Fruit fly (Drosophila melanogaster): ENCODE data around the gene Cp15.

Gene Cp15

DNA sequence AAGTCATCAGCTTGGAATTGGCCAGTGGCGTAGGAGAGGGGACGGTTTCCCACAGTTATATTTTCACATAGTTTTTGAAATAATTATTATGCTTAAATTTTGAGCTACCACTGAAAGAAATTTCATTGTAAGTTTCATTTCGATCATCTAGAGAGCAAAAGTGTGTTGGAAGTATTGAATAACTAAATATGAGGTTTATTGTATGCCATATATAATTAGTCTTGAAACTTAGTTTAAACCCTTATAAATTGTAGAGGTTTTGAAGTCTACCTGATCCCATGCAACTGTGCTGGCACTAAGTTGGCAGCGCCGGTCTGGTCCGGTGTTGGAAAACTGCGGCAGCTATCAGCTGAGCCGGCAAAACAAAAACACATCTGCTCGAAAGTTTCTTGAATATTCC is 7.1 kb upstream of the Cp15 start, which contains the start of the genes CG32022 and CG6511 (continued):
- TF ChIP-seq tgo (GFP tag; IDR thresholded peaks at IDR 0.05) (peak; percentile 97), Dref (GFP tag; IDR thresholded peaks at IDR 0.05) (peak; percentile 41), vfl (GFP tag; optimal IDR thresholded peaks at IDR 0.05) (peak; percentile 97), Atf6 (GFP tag; IDR thresholded peaks at IDR 0.05) (peak; percentile 95), CG43689 (GFP tag; IDR thresholded peaks at IDR 0.05) (peak; percentile 84), CG2120 (GFP tag; optimal IDR thresholded peaks at IDR 0.05) (peak; percentile 99), gcm (GFP tag; optimal IDR thresholded peaks at IDR 0.05) (peak; percentile 95), tin (GFP tag; optimal IDR thresholded peaks at IDR 0.05) (peak; percentile 98), CG14441 (GFP tag; IDR thresholded peaks at IDR 0.05) (peak; percentile 95), Ada2b (GFP tag; IDR thresholded peaks at IDR 0.05) (peak; percentile 94), CG1529 (GFP tag; optimal IDR thresholded peaks at IDR 0.05) (peak; percentile 93), dm (GFP tag; optimal IDR thresholded peaks at IDR 0.05) (peak; percentile 91), ara (GFP tag; IDR thresholded peaks at IDR 0.05) (peak; percentile 90), CG31224 (GFP tag; IDR thresholded peaks at IDR 0.05) (peak; percentile 93), CG18599 (GFP tag; optimal IDR thresholded peaks at IDR 0.05) (peak; percentile 97), CG5180 (GFP tag; optimal IDR thresholded peaks at IDR 0.05) (peak; percentile 84), stc (GFP tag; IDR thresholded peaks at IDR 0.05) (peak; percentile 90), disco-r (GFP tag; optimal IDR thresholded peaks at IDR 0.05) (peak; percentile 95), CG32772 (GFP tag; IDR thresholded peaks at IDR 0.05) (peak; percentile 94), Lpt (GFP tag; optimal IDR thresholded peaks at IDR 0.05) (no peak), CG11560 (tag; IDR thresholded peaks at IDR 0.05) (peak; percentile 91), CG4854 (GFP tag; optimal IDR thresholded peaks at IDR 0.05) (peak; percentile 95), HmgD (GFP tag; optimal IDR thresholded peaks at IDR 0.05) (peak; percentile 95), CG12391 (tag; optimal IDR thresholded peaks at IDR 0.05) (peak; percentile 97), CG12769 (tag; optimal IDR thresholded peaks at IDR 0.05) (peak; percentile 96), emc (GFP tag; optimal IDR thresholded peaks at IDR 0.05) (peak; percentile 93), Xbp1 (GFP tag; optimal IDR thresholded peaks at IDR 0.05) (peak; percentile 98), CG6175 (GFP tag; IDR thresholded peaks at IDR 0.05) (peak; percentile 94), dan (GFP tag; IDR thresholded peaks at IDR 0.05) (peak; percentile 89), CG15073 (GFP tag; optimal IDR thresholded peaks at IDR 0.05) (peak; percentile 72), Hey (tag; optimal IDR thresholded peaks at IDR 0.05) (peak; percentile 83), CG9215 (GFP tag; IDR thresholded peaks at IDR 0.05) (peak; percentile 98), cwo (GFP tag; optimal IDR thresholded peaks at IDR 0.05) (peak; percentile 91), ac (GFP tag; optimal IDR thresholded peaks at IDR 0.05) (peak; percentile 91), row (GFP tag; IDR thresholded peaks at IDR 0.05) (peak; percentile 99), Pdp1 (GFP tag; optimal IDR thresholded peaks at IDR 0.05) (peak; percentile 95 to 98), Nf-YA (GFP tag; IDR thresholded peaks at IDR 0.05) (peak; percentile 82), vvl (GFP tag; IDR thresholded peaks at IDR 0.05) (peak; percentile 95), CG10267 (tag; optimal IDR thresholded peaks at IDR 0.05) (peak; percentile 98), dysf (GFP tag; IDR thresholded peaks at IDR 0.05) (peak; percentile 98), bigmax (GFP tag; optimal IDR thresholded peaks at IDR 0.05) (peak; percentile 19), Kr (GFP tag; optimal IDR thresholded peaks at IDR 0.05) (no peak), Rx (GFP tag; IDR thresholded peaks at IDR 0.05) (peak; percentile 95), CG10979 (tag; optimal IDR thresholded peaks at IDR 0.05) (peak; percentile 95), Abd-B (GFP tag; optimal IDR thresholded peaks at IDR 0.05) (peak; percentile 99), HmgZ (tag; optimal IDR thresholded peaks at IDR 0.05) (peak; percentile 98), CG3847 (GFP tag; IDR thresholded peaks at IDR 0.05) (peak; percentile 98), Sox100B (GFP tag; optimal IDR thresholded peaks at IDR 0.05) (peak; percentile 95), HHEX (GFP tag; optimal IDR thresholded peaks at IDR 0.05) (peak; percentile 96), stwl (tag; optimal IDR thresholded peaks at IDR 0.05) (peak; percentile 75), crol (GFP tag; IDR thresholded peaks at IDR 0.05) (peak; percentile 60), Side (GFP tag; optimal IDR thresholded peaks at IDR 0.05) (peak; percentile 96)

Measured in whole organism, embryonic.